Worm (Caenorhabditis elegans): ENCODE measurements around the gene dnj-7.

DNA sequence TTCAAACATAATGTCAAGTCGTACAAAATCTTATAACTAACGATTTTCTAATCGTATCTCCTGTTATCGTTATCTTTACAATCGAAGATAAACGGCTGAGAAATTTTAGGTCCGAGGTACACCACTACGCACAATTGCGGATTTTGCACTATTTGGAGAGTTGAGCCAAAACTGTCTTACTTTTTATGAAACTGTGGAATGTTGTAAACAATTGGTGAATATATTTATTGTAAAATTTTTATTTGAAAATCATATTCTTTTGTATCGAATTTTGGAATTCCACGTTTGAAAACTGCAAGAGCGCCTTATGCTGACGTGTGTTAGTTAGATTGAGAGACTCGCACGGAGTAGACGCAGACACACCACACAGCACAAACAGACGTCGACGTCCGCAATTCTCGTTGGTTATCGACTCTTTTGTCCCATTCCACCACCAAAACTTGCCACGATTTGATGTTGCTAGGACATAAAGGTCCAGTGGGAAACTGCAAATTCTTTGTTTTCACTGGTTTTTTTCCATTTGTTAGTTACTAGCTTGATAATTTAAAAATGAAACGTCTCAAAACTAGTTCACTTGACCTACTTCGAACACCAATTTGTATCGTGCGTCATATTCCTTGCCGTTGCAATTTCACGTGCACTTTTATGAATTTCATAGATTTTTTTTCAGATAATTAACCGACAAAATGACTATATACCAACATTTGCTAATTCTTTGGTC lies at the start of gene dnj-7:
- TF ChIP-seq ceh-82 (tag; optimal IDR thresholded peaks at IDR 0.05): no peak
- no peak for TF ChIP-seq R02D3.7 (tag; optimal IDR thresholded peaks at IDR 0.05)
- TF ChIP-seq unc-62 (GFP tag; optimal IDR thresholded peaks at IDR 0.05): no peak
- TF ChIP-seq zag-1 (tag; optimal IDR thresholded peaks at IDR 0.05): no peak
- no peak for TF ChIP-seq ztf-4 (tag; optimal IDR thresholded peaks at IDR 0.05)
- no peak for TF ChIP-seq ztf-11 (tag; optimal IDR thresholded peaks at IDR 0.05)
